Worm (Caenorhabditis elegans) whole organism, L4 larva: ENCODE measurements around the gene F59B2.15.

ENCODE experiments used
- F10B5.3 ChIP-seq: sonication (generic microtip); optimal IDR thresholded peaks from 2 replicates; lab custom pipeline; 2016; ENCODE audit warnings: mild to moderate bottlenecking, missing genetic modification characterization, missing compliant biosample characterization
- F26F4.8 ChIP-seq: fragments of 200-800 bp; sonication (Bioruptor generic); conservative IDR thresholded peaks from 2 replicates; pipeline ENCODE4 v1.3.6; 2022; ENCODE audit warnings: missing genetic modification characterization, missing compliant biosample characterization
- F44E2.7 ChIP-seq: fragments of 200-800 bp; sonication (Bioruptor generic); IDR thresholded peaks from 2 replicates; pipeline ENCODE4 v2.1.2; 2022; ENCODE audit warnings: missing genetic modification characterization, missing compliant biosample characterization
- Y5F2A.4 ChIP-seq: fragments of 200-800 bp; sonication (Bioruptor generic); optimal IDR thresholded peaks from 2 replicates; lab custom pipeline; 2018; ENCODE audit warnings: mild to moderate bottlenecking, missing genetic modification characterization, missing compliant biosample characterization
- Y75B8A.6 ChIP-seq: fragments of 200-800 bp; sonication (Bioruptor generic); IDR thresholded peaks from 2 replicates; pipeline ENCODE4 v1.3.6; 2022; ENCODE audit warnings: missing genetic modification reagents, missing genetic modification characterization, missing compliant biosample characterization
- aha-1 ChIP-seq: fragments of 150-350 bp; peaks from one replicate; lab custom pipeline; 2014; ENCODE audit warnings: missing biosample characterization, missing genetic modification characterization
- aly-2 ChIP-seq: sonication (generic microtip); optimal IDR thresholded peaks from 2 replicates; lab custom pipeline; 2018; ENCODE audit warnings: missing biosample characterization, missing genetic modification characterization
- ama-1 ChIP-seq: fragments of 150-350 bp; optimal IDR thresholded peaks from 2 replicates; lab custom pipeline; 2014; ENCODE audit warnings: inconsistent platforms, mixed read lengths
- arid-1 ChIP-seq: fragments of 200-800 bp; sonication (Bioruptor generic); conservative IDR thresholded peaks from 2 replicates; pipeline ENCODE4 v1.3.6; 2022; ENCODE audit warnings: missing genetic modification reagents, missing genetic modification characterization, missing compliant biosample characterization
- ceh-20 ChIP-seq: fragments of 200-800 bp; sonication (Bioruptor generic); IDR thresholded peaks from 2 replicates; pipeline ENCODE4 v1.3.6; 2022; ENCODE audit warnings: missing genetic modification reagents, missing genetic modification characterization, missing compliant biosample characterization
- ceh-28 ChIP-seq: fragments of 150-350 bp; optimal IDR thresholded peaks from 2 replicates; lab custom pipeline; 2014; ENCODE audit warnings: missing biosample characterization, missing genetic modification reagents, missing genetic modification characterization
- ceh-32 ChIP-seq: sonication (generic microtip); optimal IDR thresholded peaks from 2 replicates; lab custom pipeline; 2016; ENCODE audit warnings: mild to moderate bottlenecking, missing genetic modification characterization, missing compliant biosample characterization; ENCODE audit not compliant: poor library complexity
- ceh-44 ChIP-seq: fragments of 200-800 bp; sonication (Bioruptor generic); IDR thresholded peaks from 2 replicates; pipeline ENCODE4 v1.3.6; 2022; ENCODE audit warnings: missing genetic modification reagents, missing genetic modification characterization, missing compliant biosample characterization
- ceh-62 ChIP-seq: sonication (generic microtip); optimal IDR thresholded peaks from 2 replicates; lab custom pipeline; 2017; ENCODE audit warnings: missing biosample characterization, missing genetic modification characterization
- ces-1 ChIP-seq: fragments of 150-350 bp; sonication (generic microtip); optimal IDR thresholded peaks from 4 replicates; lab custom pipeline; 2014; ENCODE audit warnings: missing biosample characterization, missing genetic modification reagents, missing genetic modification characterization
- daf-16 ChIP-seq, 3 experiments: sonication (generic microtip); optimal IDR thresholded peaks; 2 replicates each; lab custom pipeline; 2016 to 2017; ENCODE audit warnings: missing genetic modification characterization in 3 of 3, missing genetic modification reagents in 3 of 3, mild to moderate bottlenecking in 2 of 3, missing compliant biosample characterization in 2 of 3, missing biosample characterization in 1 of 3, moderate library complexity in 1 of 3
- daf-19 ChIP-seq: fragments of 200-800 bp; sonication (Bioruptor generic); conservative IDR thresholded peaks from 2 replicates; pipeline ENCODE4 v1.3.6; 2022; ENCODE audit warnings: missing genetic modification characterization, missing compliant biosample characterization
- daf-8 ChIP-seq: fragments of 200-800 bp; sonication (Bioruptor generic); IDR thresholded peaks from 2 replicates; pipeline ENCODE4 v1.3.6; 2022; ENCODE audit warnings: missing genetic modification characterization, missing compliant biosample characterization
- dve-1 ChIP-seq: sonication (generic microtip); optimal IDR thresholded peaks from 2 replicates; lab custom pipeline; 2017; ENCODE audit warnings: antibody characterized with exemption, mild to moderate bottlenecking, missing genetic modification characterization, missing compliant biosample characterization; ENCODE audit not compliant: insufficient read depth
- egl-27 ChIP-seq: sonication (generic microtip); optimal IDR thresholded peaks from 3 replicates; lab custom pipeline; 2017; ENCODE audit warnings: missing biosample characterization, missing genetic modification reagents, missing genetic modification characterization
- fos-1 ChIP-seq: fragments of 150-350 bp; optimal IDR thresholded peaks from 2 replicates; lab custom pipeline; 2014; ENCODE audit warnings: missing biosample characterization, missing genetic modification characterization
- hlh-11 ChIP-seq: fragments of 200-800 bp; sonication (Bioruptor generic); optimal IDR thresholded peaks from 2 replicates; lab custom pipeline; 2018; ENCODE audit warnings: mild to moderate bottlenecking, missing genetic modification characterization, missing compliant biosample characterization
- lim-7 ChIP-seq: fragments of 200-800 bp; sonication (Bioruptor generic); IDR thresholded peaks from 2 replicates; pipeline ENCODE4 v1.3.6; 2022; ENCODE audit warnings: missing genetic modification characterization, missing compliant biosample characterization
- lin-1 ChIP-seq: fragments of 200-800 bp; sonication (Bioruptor generic); IDR thresholded peaks from 2 replicates; pipeline ENCODE4 v1.3.6; 2022; ENCODE audit warnings: missing genetic modification reagents, missing genetic modification characterization, missing compliant biosample characterization
- lin-15B ChIP-seq: fragments of 150-350 bp; sonication (generic microtip); optimal IDR thresholded peaks from 3 replicates; lab custom pipeline; 2014; ENCODE audit warnings: missing biosample characterization, missing genetic modification characterization
- lin-29 ChIP-seq: fragments of 200-800 bp; sonication (Bioruptor generic); IDR thresholded peaks from 2 replicates; pipeline ENCODE4 v1.3.6; 2022; ENCODE audit warnings: missing genetic modification reagents, missing genetic modification characterization, missing compliant biosample characterization
- lin-39 ChIP-seq: fragments of 150-350 bp; optimal IDR thresholded peaks from 2 replicates; lab custom pipeline; 2014; ENCODE audit warnings: missing biosample characterization, missing genetic modification reagents, missing genetic modification characterization
- madf-5 ChIP-seq, 2 experiments: fragments of 200-800 bp; sonication (Bioruptor generic); IDR thresholded peaks; 2 replicates each; pipeline ENCODE4 v1.3.6; 2022; ENCODE audit warnings: missing compliant biosample characterization in 2 of 2, missing genetic modification characterization in 2 of 2
- mxl-2 ChIP-seq: fragments of 200-800 bp; sonication (Bioruptor generic); conservative IDR thresholded peaks from 2 replicates; pipeline ENCODE4 v1.3.6; 2022; ENCODE audit warnings: missing genetic modification reagents, missing genetic modification characterization, missing compliant biosample characterization
- nhr-10 ChIP-seq: fragments of 150-350 bp; optimal IDR thresholded peaks from 2 replicates; lab custom pipeline; 2014; ENCODE audit warnings: missing biosample characterization, missing genetic modification characterization
- nhr-102 ChIP-seq: sonication (generic microtip); optimal IDR thresholded peaks from 2 replicates; lab custom pipeline; 2016; ENCODE audit warnings: mild to moderate bottlenecking, missing genetic modification characterization, moderate library complexity, missing compliant biosample characterization
- nhr-11 ChIP-seq: fragments of 150-350 bp; optimal IDR thresholded peaks from 2 replicates; lab custom pipeline; 2014; ENCODE audit warnings: missing biosample characterization, missing genetic modification characterization
- nhr-237 ChIP-seq: sonication (generic microtip); optimal IDR thresholded peaks from 2 replicates; lab custom pipeline; 2017; ENCODE audit warnings: missing biosample characterization, missing genetic modification characterization
- nhr-25 ChIP-seq: sonication (generic microtip); optimal IDR thresholded peaks from 2 replicates; lab custom pipeline; 2017; ENCODE audit warnings: missing genetic modification characterization, mild to moderate bottlenecking, missing compliant biosample characterization, antibody characterized with exemption, moderate library complexity, borderline replicate concordance; ENCODE audit not compliant: insufficient read depth
- nhr-42 ChIP-seq: fragments of 200-800 bp; sonication (Bioruptor generic); IDR thresholded peaks from 2 replicates; pipeline ENCODE4 v1.3.6; 2022; ENCODE audit warnings: missing genetic modification characterization, missing compliant biosample characterization
- nhr-6 ChIP-seq: fragments of 150-350 bp; optimal IDR thresholded peaks from 2 replicates; lab custom pipeline; 2014; ENCODE audit warnings: missing biosample characterization, missing genetic modification characterization
- nhr-76 ChIP-seq: fragments of 150-350 bp; optimal IDR thresholded peaks from 2 replicates; lab custom pipeline; 2014; ENCODE audit warnings: missing biosample characterization, missing genetic modification characterization
- nhr-77 ChIP-seq: fragments of 150-350 bp; optimal IDR thresholded peaks from 2 replicates; lab custom pipeline; 2014; ENCODE audit warnings: missing biosample characterization, missing genetic modification characterization
- set-16 ChIP-seq: fragments of 200-800 bp; sonication (Bioruptor generic); IDR thresholded peaks from 2 replicates; pipeline ENCODE4 v1.3.6; 2022; ENCODE audit warnings: missing genetic modification reagents, missing genetic modification characterization, missing compliant biosample characterization
- snpc-1.2 ChIP-seq: fragments of 200-800 bp; sonication (Bioruptor generic); IDR thresholded peaks from 2 replicates; pipeline ENCODE4 v1.3.6; 2022; ENCODE audit warnings: missing genetic modification reagents, missing genetic modification characterization, missing compliant biosample characterization
- spr-3 ChIP-seq: fragments of 200-800 bp; sonication (Bioruptor generic); optimal IDR thresholded peaks from 2 replicates; lab custom pipeline; 2018; ENCODE audit warnings: mild to moderate bottlenecking, missing genetic modification characterization, missing compliant biosample characterization
- unc-130 ChIP-seq: sonication (generic microtip); optimal IDR thresholded peaks from 2 replicates; lab custom pipeline; 2016; ENCODE audit warnings: missing genetic modification reagents, missing genetic modification characterization, missing compliant biosample characterization
- unc-39 ChIP-seq: sonication (generic microtip); optimal IDR thresholded peaks from 2 replicates; lab custom pipeline; 2017; ENCODE audit warnings: missing biosample characterization, missing genetic modification characterization
- unc-62 ChIP-seq, 3 experiments: fragments of 150-350 bp in 1 of 3; sonication (generic microtip); optimal IDR thresholded peaks in 2 of 3; peaks in 1 of 3; 1 replicate in 1 of 3; 2 replicates in 2 of 3; lab custom pipeline; 2014 to 2017; ENCODE audit warnings: missing biosample characterization in 3 of 3, missing genetic modification characterization in 3 of 3, missing genetic modification reagents in 3 of 3, missing genotype in 1 of 3
- vab-7 ChIP-seq: fragments of 200-800 bp; sonication (Bioruptor generic); IDR thresholded peaks from 2 replicates; pipeline ENCODE4 v1.3.6; 2022; ENCODE audit warnings: missing genetic modification reagents, missing genetic modification characterization, missing compliant biosample characterization
- zfp-2 ChIP-seq: sonication (generic microtip); optimal IDR thresholded peaks from 2 replicates; lab custom pipeline; 2016; ENCODE audit warnings: mild to moderate bottlenecking, missing genetic modification characterization, missing compliant biosample characterization
- zip-11 ChIP-seq: fragments of 200-800 bp; sonication (Bioruptor generic); IDR thresholded peaks from 2 replicates; pipeline ENCODE4 v1.3.6; 2022; ENCODE audit warnings: missing genetic modification characterization, missing compliant biosample characterization
- zip-2 ChIP-seq: fragments of 150-350 bp; optimal IDR thresholded peaks from 2 replicates; lab custom pipeline; 2014; ENCODE audit warnings: missing biosample characterization, missing genetic modification characterization
- ztf-11 ChIP-seq: fragments of 150-350 bp; optimal IDR thresholded peaks from 2 replicates; lab custom pipeline; 2014; ENCODE audit warnings: missing biosample characterization, missing genetic modification characterization
- ztf-7 ChIP-seq: fragments of 150-350 bp; optimal IDR thresholded peaks from 2 replicates; lab custom pipeline; 2014; ENCODE audit warnings: missing biosample characterization, missing genetic modification characterization

Gene F59B2.15

ce11 chrIII:8978512-8979352 lies 23.7 kb downstream of the F59B2.15 start (continued):
- TF ChIP-seq snpc-1.2 (GFP tag; lab: Robert Waterston, UW) (no peak), arid-1 (GFP tag; lab: Robert Waterston, UW) (no peak), zfp-2 (tag; lab: Kevin White, UChicago) (no peak), Y75B8A.6 (GFP tag; lab: Robert Waterston, UW) (0 out of 2 replicates have a peak, but pooled peaks have one; percentile 2), nhr-10 (tag; lab: Kevin White, UChicago) (no peak), hlh-11 (tag; lab: Kevin White, UChicago) (peak; percentile 29), nhr-77 (tag; lab: Kevin White, UChicago) (no peak), nhr-11 (tag; lab: Kevin White, UChicago) (no peak), dve-1 (tag; lab: Kevin White, UChicago) (peak; percentile 32), unc-39 (tag; lab: Kevin White, UChicago) (no peak), F10B5.3 (tag; lab: Kevin White, UChicago) (no peak), mxl-2 (GFP tag; lab: Robert Waterston, UW) (no peak), lin-29 (GFP tag; lab: Robert Waterston, UW) (no peak), ceh-44 (GFP tag; lab: Robert Waterston, UW) (no peak), aha-1 (tag; lab: Kevin White, UChicago) (peak; percentile 58), spr-3 (GFP tag; lab: Kevin White, UChicago) (peak; percentile 19), ceh-62 (no peak), nhr-76 (tag; lab: Kevin White, UChicago) (no peak), aly-2 (tag; lab: Kevin White, UChicago) (no peak), ces-1 (GFP tag; lab: Kevin White, UChicago) (no peak), daf-16 (GFP tag; optimal IDR thresholded peaks at IDR 0.05; lab: Kevin White, UChicago) (no peak), daf-16 (tag; optimal IDR thresholded peaks at IDR 0.05; lab: Kevin White, UChicago) (no peak), vab-7 (GFP tag; lab: Robert Waterston, UW) (no peak), nhr-25 (tag; lab: Kevin White, UChicago) (no peak), nhr-237 (no peak), ama-1 (lab: Kevin White, UChicago) (no peak), lin-1 (GFP tag; lab: Robert Waterston, UW) (no peak), ceh-28 (tag; lab: Kevin White, UChicago) (no peak), zip-2 (tag; lab: Kevin White, UChicago) (no peak), ztf-11 (tag; lab: Kevin White, UChicago) (no peak), lim-7 (GFP tag; lab: Robert Waterston, UW) (0 out of 2 replicates have a peak, but pooled peaks have one; percentile 5), Y5F2A.4 (GFP tag; lab: Kevin White, UChicago) (no peak), F26F4.8 (GFP tag; lab: Robert Waterston, UW) (no peak), ceh-20 (GFP tag; lab: Robert Waterston, UW) (0 out of 2 replicates have a peak, but pooled peaks have one; percentile 28), ceh-32 (tag; lab: Kevin White, UChicago) (no peak), fos-1 (tag; lab: Kevin White, UChicago) (no peak), daf-8 (GFP tag; lab: Robert Waterston, UW) (no peak), egl-27 (tag; lab: Kevin White, UChicago) (no peak), ztf-7 (tag; lab: Kevin White, UChicago) (no peak), lin-39 (tag; lab: Kevin White, UChicago) (no peak), unc-62 (GFP tag; optimal IDR thresholded peaks at IDR 0.05 in 1 of 2; lab: Kevin White, UChicago) (peak in 1 of 2 experiments; percentile 82), unc-62 (tag; optimal IDR thresholded peaks at IDR 0.05; lab: Kevin White, UChicago) (no peak), nhr-102 (tag; lab: Kevin White, UChicago) (no peak), daf-19 (GFP tag; lab: Robert Waterston, UW) (no peak), madf-5 (GFP tag; IDR thresholded peaks at IDR 0.05; lab: Robert Waterston, UW) (no peak), set-16 (no peak), F44E2.7 (GFP tag; lab: Robert Waterston, UW) (no peak), lin-15B (tag; lab: Kevin White, UChicago) (no peak), zip-11 (GFP tag; lab: Robert Waterston, UW) (no peak), nhr-6 (tag; lab: Kevin White, UChicago) (no peak), nhr-42 (GFP tag; lab: Robert Waterston, UW) (no peak), unc-130 (GFP tag; lab: Kevin White, UChicago) (no peak)
